Fruit fly (Drosophila melanogaster): ENCODE results near the gene CG15022.

CG15022 gene

DNA sequence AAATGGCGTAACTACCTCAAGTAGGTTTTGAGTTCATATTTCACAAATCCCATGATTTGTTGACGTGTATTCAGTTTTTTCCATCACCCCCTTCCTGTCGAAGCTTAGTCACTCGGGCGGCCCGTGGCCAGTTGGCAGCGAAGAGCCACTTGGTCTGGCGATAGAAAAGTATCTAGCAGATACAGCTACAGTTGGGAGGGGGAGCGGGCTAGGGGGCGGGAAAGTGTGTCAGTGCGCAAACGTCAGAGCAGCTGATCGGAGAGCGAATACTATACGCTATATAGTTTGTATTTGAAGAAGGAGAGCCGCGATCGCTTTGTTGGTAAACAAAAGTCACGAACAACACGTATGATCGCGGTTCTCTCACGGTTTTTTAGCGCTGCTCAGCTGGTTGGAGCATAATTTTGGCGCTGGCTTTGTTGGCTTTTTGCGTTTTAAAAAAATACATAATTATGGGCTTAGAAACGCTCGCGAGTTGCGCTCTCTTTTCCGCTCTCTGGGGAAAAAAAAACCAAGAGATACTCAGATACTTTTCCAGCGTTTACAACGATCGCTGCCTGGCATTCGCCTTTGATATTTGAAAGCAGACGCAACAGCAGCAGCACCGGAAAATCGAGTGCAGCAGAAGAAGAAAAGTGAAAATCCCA is 46.2 kb downstream of the CG15022 start (continued):
- TF ChIP-seq bbx (GFP tag; IDR thresholded peaks at IDR 0.05; ENCODE audit: partially characterized antibody) (no peak), D (optimal IDR thresholded peaks at IDR 0.05) (no peak), D (GFP tag; optimal IDR thresholded peaks at IDR 0.05) (no peak), CG18599 (GFP tag; optimal IDR thresholded peaks at IDR 0.05) (no peak), ara (GFP tag; IDR thresholded peaks at IDR 0.05) (no peak), CG11696 (GFP tag; IDR thresholded peaks at IDR 0.05) (no peak), br (optimal IDR thresholded peaks at IDR 0.05) (no peak), CG10274 (GFP tag; optimal IDR thresholded peaks at IDR 0.05) (no peak), CG12236 (GFP tag; optimal IDR thresholded peaks at IDR 0.05) (no peak), Trl (optimal IDR thresholded peaks at IDR 0.05) (peak; percentile 65 to 93), Trl (GFP tag; optimal IDR thresholded peaks at IDR 0.05) (no peak), klu (GFP tag; IDR thresholded peaks at IDR 0.05) (0 out of 2 replicates have a peak, but pooled peaks have one; percentile 7), kay (GFP tag; optimal IDR thresholded peaks at IDR 0.05) (peak; percentile 92), CG13287 (GFP tag; IDR thresholded peaks at IDR 0.05; ENCODE audit: partially characterized antibody) (peak; percentile 53), Vsx1 (GFP tag; optimal IDR thresholded peaks at IDR 0.05) (no peak), CG11247 (GFP tag; IDR thresholded peaks at IDR 0.05) (peak; percentile 28; the same call in 1 of the 2 replicates), lab (GFP tag; optimal IDR thresholded peaks at IDR 0.05) (peak; percentile 63), caup (GFP tag; optimal IDR thresholded peaks at IDR 0.05; ENCODE audit: severe bottlenecking) (no peak), CG14710 (tag; optimal IDR thresholded peaks at IDR 0.05) (no peak), ranshi (GFP tag; IDR thresholded peaks at IDR 0.05) (0 out of 2 replicates have a peak, but pooled peaks have one; percentile 28), CG31388 (GFP tag; optimal IDR thresholded peaks at IDR 0.05) (no peak), Fer3 (tag; optimal IDR thresholded peaks at IDR 0.05) (no peak), dmrt99B (tag; optimal IDR thresholded peaks at IDR 0.05) (no peak), CG11723 (GFP tag; optimal IDR thresholded peaks at IDR 0.05) (no peak), dimm (GFP tag; IDR thresholded peaks at IDR 0.05) (no peak), abd-A (tag; optimal IDR thresholded peaks at IDR 0.05) (peak; percentile 63), Gsc (GFP tag; IDR thresholded peaks at IDR 0.05) (no peak), Hr3 (GFP tag; optimal IDR thresholded peaks at IDR 0.05) (no peak), bcd (GFP tag; optimal IDR thresholded peaks at IDR 0.05) (no peak), CG17912 (GFP tag; optimal IDR thresholded peaks at IDR 0.05) (peak; percentile 25), CG2202 (tag; optimal IDR thresholded peaks at IDR 0.05) (no peak), CG4730 (GFP tag; IDR thresholded peaks at IDR 0.05) (no peak), CG30020 (tag; optimal IDR thresholded peaks at IDR 0.05) (no peak), nom (GFP tag; optimal IDR thresholded peaks at IDR 0.05) (no peak), pfk (GFP tag; optimal IDR thresholded peaks at IDR 0.05) (no peak), CG6175 (GFP tag; IDR thresholded peaks at IDR 0.05) (0 out of 3 replicates have a peak, but pooled peaks have one; percentile 46), lmd (GFP tag; IDR thresholded peaks at IDR 0.05) (no peak; the same call in 1 of the 2 replicates), shn (GFP tag; optimal IDR thresholded peaks at IDR 0.05) (peak; percentile 49), hb (GFP tag; IDR thresholded peaks at IDR 0.05; ENCODE audit: partially characterized antibody) (no peak), crc (GFP tag; optimal IDR thresholded peaks at IDR 0.05) (no peak), CG13296 (GFP tag; optimal IDR thresholded peaks at IDR 0.05) (peak; percentile 21), Doc3 (GFP tag; IDR thresholded peaks at IDR 0.05; ENCODE audit: partially characterized antibody) (no peak), CG7556 (GFP tag; optimal IDR thresholded peaks at IDR 0.05) (no peak), wor (GFP tag; IDR thresholded peaks at IDR 0.05) (no peak), C15 (GFP tag; IDR thresholded peaks at IDR 0.05) (no peak), Ptx1 (GFP tag; IDR thresholded peaks at IDR 0.05) (peak; percentile 36; the same call in 1 of the 2 replicates), CG2129 (GFP tag; IDR thresholded peaks at IDR 0.05; ENCODE audit: partially characterized antibody) (no peak), CG16813 (GFP tag; IDR thresholded peaks at IDR 0.05; ENCODE audit: partially characterized antibody) (no peak), gro (GFP tag; optimal IDR thresholded peaks at IDR 0.05) (peak; percentile 28), fd3F (GFP tag; optimal IDR thresholded peaks at IDR 0.05) (peak; percentile 10)
